Fruit fly (Drosophila melanogaster) whole organism, embryonic: ENCODE data around the gene Cyt-c1L.
A peak's percentile ranks its signal among the peaks of the same experiment; 100 is the strongest.

Experiments used
- Awh ChIP-seq: fragments of 200-800 bp; sonication (Bioruptor generic); IDR thresholded peaks from 2 replicates; pipeline ENCODE4, ENCODE4 v1.3.6; 2022; ENCODE audit warnings: missing biosample characterization, missing genetic modification characterization
- Bgb ChIP-seq: fragments of 200-800 bp; sonication (Bioruptor generic); IDR thresholded peaks from 2 replicates; pipeline ENCODE4 v1.3.6; 2022; ENCODE audit warnings: missing biosample characterization, missing genetic modification characterization; ENCODE audit not compliant: partially characterized antibody
- CG11504 ChIP-seq: fragments of 200-800 bp; sonication (Bioruptor generic); optimal IDR thresholded peaks from 3 replicates; lab custom pipeline; 2019; ENCODE audit warnings: missing biosample characterization, mild to moderate bottlenecking, missing genetic modification characterization, moderate library complexity
- CG1603 ChIP-seq: fragments of 200-800 bp; sonication (Bioruptor generic); optimal IDR thresholded peaks from 2 replicates; lab custom pipeline; 2019; ENCODE audit warnings: missing biosample characterization, mild to moderate bottlenecking, missing genetic modification characterization, moderate library complexity
- CG18011 ChIP-seq: fragments of 200-800 bp; sonication (Bioruptor generic); optimal IDR thresholded peaks from 2 replicates; lab custom pipeline; 2017; ENCODE audit warnings: missing biosample characterization, missing genetic modification characterization, mild to moderate bottlenecking, moderate library complexity, missing genotype
- CG18619 ChIP-seq: fragments of 200-800 bp; sonication (Bioruptor generic); optimal IDR thresholded peaks from 3 replicates; lab custom pipeline; 2017; ENCODE audit warnings: missing biosample characterization, mild to moderate bottlenecking, missing genetic modification characterization
- CG32772 ChIP-seq: fragments of 200-800 bp; sonication (Bioruptor generic); IDR thresholded peaks from 2 replicates; pipeline ENCODE4 v1.3.6; 2022; ENCODE audit warnings: missing biosample characterization, missing genetic modification characterization
- CG34224 ChIP-seq: fragments of 200-800 bp; sonication (Bioruptor generic); IDR thresholded peaks from 3 replicates; pipeline ENCODE4 v1.3.6; 2022; ENCODE audit warnings: missing biosample characterization, missing genetic modification characterization; ENCODE audit not compliant: partially characterized antibody
- CG4328 ChIP-seq: fragments of 200-800 bp; sonication (Bioruptor generic); optimal IDR thresholded peaks from 3 replicates; lab custom pipeline; 2017; ENCODE audit warnings: missing biosample characterization, missing genetic modification reagents, missing genetic modification characterization
- CG6254 ChIP-seq: fragments of 200-800 bp; sonication (Bioruptor generic); optimal IDR thresholded peaks from 3 replicates; lab custom pipeline; 2017; ENCODE audit warnings: mild to moderate bottlenecking, missing biosample characterization, missing genetic modification reagents, missing genetic modification characterization
- CG6689 ChIP-seq: fragments of 200-800 bp; sonication (Bioruptor generic); IDR thresholded peaks from 2 replicates; pipeline ENCODE4 v1.3.6; 2022; ENCODE audit warnings: missing biosample characterization, missing genetic modification characterization
- CG6791 ChIP-seq: fragments of 200-800 bp; sonication (Bioruptor generic); IDR thresholded peaks from 3 replicates; pipeline ENCODE4 v1.3.6; 2022; ENCODE audit warnings: missing biosample characterization, missing genetic modification characterization; ENCODE audit not compliant: partially characterized antibody
- CG7357 ChIP-seq: fragments of 200-800 bp; sonication (Bioruptor generic); IDR thresholded peaks from 3 replicates; pipeline ENCODE4 v1.3.6; 2022; ENCODE audit warnings: missing biosample characterization, missing genetic modification characterization
- CrebB ChIP-seq: fragments of 200-800 bp; sonication (Bioruptor generic); optimal IDR thresholded peaks from 3 replicates; lab custom pipeline; 2018; ENCODE audit warnings: missing biosample characterization, mild to moderate bottlenecking, missing genetic modification characterization
- Dad ChIP-seq: fragments of 200-800 bp; sonication (Bioruptor generic); optimal IDR thresholded peaks from 3 replicates; lab custom pipeline; 2016; ENCODE audit warnings: missing biosample characterization, missing genetic modification characterization
- Hmr ChIP-seq: fragments of 200-800 bp; sonication (Bioruptor generic); optimal IDR thresholded peaks from 3 replicates; lab custom pipeline; 2017; ENCODE audit warnings: mild to moderate bottlenecking, missing biosample characterization, missing genetic modification reagents, missing genetic modification characterization
- Lpt ChIP-seq: fragments of >200 bp; optimal IDR thresholded peaks from 2 replicates; lab custom pipeline; 2018; ENCODE audit warnings: missing biosample characterization, missing genetic modification characterization
- MESR4 ChIP-seq: fragments of 200-800 bp; sonication (Bioruptor generic); optimal IDR thresholded peaks from 2 replicates; lab custom pipeline; 2018; ENCODE audit warnings: missing biosample characterization, mild to moderate bottlenecking, missing genetic modification characterization, moderate library complexity
- MTF-1 ChIP-seq: fragments of 200-800 bp; sonication (Bioruptor generic); optimal IDR thresholded peaks from 2 replicates; lab custom pipeline; 2018; ENCODE audit warnings: missing biosample characterization, mild to moderate bottlenecking, missing genetic modification characterization, borderline replicate concordance
- Mad ChIP-seq: fragments of 200-800 bp; sonication (Bioruptor generic); optimal IDR thresholded peaks from 2 replicates; lab custom pipeline; 2016; ENCODE audit warnings: missing biosample characterization, missing genetic modification characterization
- NFAT ChIP-seq: fragments of 200-800 bp; sonication (Bioruptor generic); IDR thresholded peaks from 2 replicates; pipeline ENCODE4 v1.3.6; 2022; ENCODE audit warnings: missing biosample characterization, missing genetic modification characterization
- Oli ChIP-seq: fragments of 200-800 bp; sonication (Bioruptor generic); optimal IDR thresholded peaks from 2 replicates; lab custom pipeline; 2018; ENCODE audit warnings: missing biosample characterization, mild to moderate bottlenecking, missing genetic modification characterization, moderate library complexity
- Xrp1 ChIP-seq: fragments of 200-800 bp; sonication (Bioruptor generic); IDR thresholded peaks from 2 replicates; pipeline ENCODE4 v1.3.6; 2022; ENCODE audit warnings: missing biosample characterization, missing genetic modification characterization
- abd-A ChIP-seq: fragments of 200-800 bp; sonication (Bioruptor generic); optimal IDR thresholded peaks from 3 replicates; lab custom pipeline; 2019; ENCODE audit warnings: missing biosample characterization, mild to moderate bottlenecking, missing genetic modification characterization, moderate library complexity
- amos ChIP-seq: fragments of 200-800 bp; sonication (Bioruptor generic); IDR thresholded peaks from 2 replicates; pipeline ENCODE4 v1.3.6; 2022; ENCODE audit warnings: missing biosample characterization, missing genetic modification characterization; ENCODE audit not compliant: partially characterized antibody
- bigmax ChIP-seq: fragments of 200-800 bp; sonication (Bioruptor generic); optimal IDR thresholded peaks from 2 replicates; lab custom pipeline; 2018; ENCODE audit warnings: missing biosample characterization, mild to moderate bottlenecking, missing genetic modification characterization
- br ChIP-seq: fragments of >200 bp; optimal IDR thresholded peaks from 2 replicates; lab custom pipeline; 2017
- bsh ChIP-seq, 2 experiments: fragments of 200-800 bp; sonication (Bioruptor generic); optimal IDR thresholded peaks; 2 replicates each; lab custom pipeline; 2017 to 2018; ENCODE audit warnings: mild to moderate bottlenecking in 2 of 2, missing biosample characterization in 2 of 2, missing genetic modification characterization in 2 of 2, moderate library complexity in 1 of 2
- chif ChIP-seq, 2 experiments: fragments of 200-800 bp; sonication (Bioruptor generic); optimal IDR thresholded peaks; 3 replicates each; lab custom pipeline; 2016; ENCODE audit warnings: missing biosample characterization in 2 of 2, missing genetic modification characterization in 2 of 2
- ci ChIP-seq: fragments of 200-800 bp; sonication (Bioruptor generic); IDR thresholded peaks from 3 replicates; pipeline ENCODE4 v1.3.6; 2022; ENCODE audit warnings: missing biosample characterization, missing genetic modification characterization
- dan ChIP-seq: fragments of 200-800 bp; sonication (Bioruptor generic); IDR thresholded peaks from 2 replicates; pipeline ENCODE4 v1.3.6; 2022; ENCODE audit warnings: missing biosample characterization, missing genetic modification characterization
- dpn ChIP-seq, 2 experiments: fragments of 200-800 bp; sonication (Bioruptor generic); optimal IDR thresholded peaks; 3 replicates each; lab custom pipeline; 2016; ENCODE audit warnings: missing biosample characterization in 2 of 2, missing genetic modification characterization in 2 of 2
- dysf ChIP-seq: fragments of 200-800 bp; sonication (Bioruptor generic); IDR thresholded peaks from 3 replicates; pipeline ENCODE4 v1.3.6; 2022; ENCODE audit warnings: missing biosample characterization, missing genetic modification characterization
- esg ChIP-seq: fragments of 200-800 bp; sonication (Bioruptor generic); conservative IDR thresholded peaks from 2 replicates; pipeline ENCODE4 v1.3.6; 2022; ENCODE audit warnings: missing biosample characterization, missing genetic modification characterization
- fd102C ChIP-seq: fragments of 200-800 bp; sonication (Bioruptor generic); optimal IDR thresholded peaks from 2 replicates; lab custom pipeline; 2018; ENCODE audit warnings: missing biosample characterization, mild to moderate bottlenecking, missing genetic modification characterization, moderate library complexity
- gt ChIP-seq: fragments of 200-800 bp; sonication (Bioruptor generic); IDR thresholded peaks from 2 replicates; pipeline ENCODE4 v1.3.6; 2022; ENCODE audit warnings: missing biosample characterization, missing genetic modification characterization
- klu ChIP-seq: fragments of 200-800 bp; sonication (Bioruptor generic); IDR thresholded peaks from 2 replicates; pipeline ENCODE4 v1.3.6; 2022; ENCODE audit warnings: missing biosample characterization, missing genetic modification characterization
- lbe ChIP-seq: fragments of 200-800 bp; sonication (Bioruptor generic); optimal IDR thresholded peaks from 2 replicates; lab custom pipeline; 2016; ENCODE audit warnings: missing biosample characterization, mild to moderate bottlenecking, missing genetic modification characterization
- nerfin-1 ChIP-seq: fragments of 200-800 bp; sonication (Bioruptor generic); optimal IDR thresholded peaks from 3 replicates; lab custom pipeline; 2019; ENCODE audit warnings: missing biosample characterization, mild to moderate bottlenecking, missing genetic modification characterization, moderate library complexity
- peb ChIP-seq: fragments of 200-800 bp; sonication (Bioruptor generic); IDR thresholded peaks from 2 replicates; pipeline ENCODE4 v1.3.6; 2022; ENCODE audit warnings: missing biosample characterization, missing genetic modification characterization
- salm ChIP-seq: fragments of 200-800 bp; sonication (Bioruptor generic); optimal IDR thresholded peaks from 2 replicates; lab custom pipeline; 2018; ENCODE audit warnings: missing biosample characterization, mild to moderate bottlenecking, missing genetic modification characterization
- sc ChIP-seq, 3 experiments: fragments of >200 bp in 2 of 3; fragments of 200-800 bp in 1 of 3; sonication (Bioruptor generic) in 1 of 3; optimal IDR thresholded peaks; 2 replicates in 2 of 3; 3 replicates in 1 of 3; lab custom pipeline; 2017; ENCODE audit warnings: mild to moderate bottlenecking in 1 of 3, missing biosample characterization in 1 of 3, missing genetic modification characterization in 1 of 3, missing genetic modification reagents in 1 of 3
- seq ChIP-seq: fragments of 200-800 bp; sonication (Bioruptor generic); IDR thresholded peaks from 2 replicates; pipeline ENCODE4 v1.3.6; 2022; ENCODE audit warnings: missing biosample characterization, missing genetic modification characterization
- tll ChIP-seq, 2 experiments: fragments of 200-800 bp in 1 of 2; fragments of >200 bp in 1 of 2; sonication (Bioruptor generic) in 1 of 2; optimal IDR thresholded peaks; 2 replicates each; lab custom pipeline; 2017 to 2019; ENCODE audit warnings: missing biosample characterization in 2 of 2, missing genetic modification characterization in 2 of 2, mild to moderate bottlenecking in 1 of 2, moderate library complexity in 1 of 2
- trem ChIP-seq: fragments of 200-800 bp; optimal IDR thresholded peaks from 3 replicates; lab custom pipeline; 2019; ENCODE audit warnings: missing biosample characterization, mild to moderate bottlenecking, missing genetic modification characterization, moderate library complexity
- tup ChIP-seq: fragments of 200-800 bp; sonication (Bioruptor generic); optimal IDR thresholded peaks from 2 replicates; lab custom pipeline; 2016; ENCODE audit warnings: missing biosample characterization, mild to moderate bottlenecking, missing genetic modification characterization, moderate library complexity

Cyt-c1L gene

DNA sequence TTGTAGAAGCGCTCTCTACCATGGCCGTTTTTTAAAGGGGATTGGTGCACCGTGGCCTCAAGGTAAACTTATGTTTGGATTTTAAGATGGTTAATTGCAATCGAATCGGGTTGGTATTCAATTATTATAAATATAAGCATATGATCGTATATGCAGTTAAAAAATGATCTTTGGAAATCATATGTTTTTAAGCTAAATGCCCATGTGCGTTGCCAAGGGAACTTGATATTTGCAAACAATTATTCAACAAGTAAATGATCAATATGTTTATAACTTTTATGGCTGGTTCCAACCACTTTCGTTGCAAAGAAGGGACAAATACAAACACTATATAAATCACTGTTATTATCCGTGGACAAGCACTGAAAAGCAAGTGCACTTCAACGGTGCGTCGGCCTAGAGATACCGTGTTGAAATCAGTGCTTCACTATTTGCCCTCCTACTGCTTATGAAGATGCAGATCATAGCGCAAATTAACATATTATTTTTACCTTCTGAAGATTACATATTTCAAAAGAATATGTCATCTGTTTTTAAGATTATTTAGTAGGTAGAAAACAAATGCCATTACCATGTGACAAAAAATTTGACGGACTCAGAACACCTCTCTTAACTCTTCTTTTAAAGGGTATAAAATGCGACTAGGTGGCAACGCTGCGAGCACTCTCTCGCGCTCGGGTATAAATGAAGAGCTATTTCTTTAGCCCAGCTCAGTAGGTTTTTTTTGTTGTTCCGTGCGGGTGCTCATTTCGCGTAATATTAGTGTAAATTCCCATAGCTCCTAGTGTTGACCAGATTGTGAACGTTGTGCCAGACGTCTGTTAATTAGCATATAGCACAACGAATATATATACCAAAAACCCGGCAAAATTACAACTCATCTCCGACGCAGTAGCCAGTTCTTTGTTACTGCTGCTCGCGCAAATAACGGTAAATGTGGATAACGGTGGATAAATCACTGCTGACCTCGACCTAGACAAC is 46.2 kb downstream of the Cyt-c1L start, which contains the start of gene rdog (continued):
- TF ChIP-seq bigmax (no peak), MTF-1 (GFP tag; lab: Kevin White, UChicago) (no peak), CG6791 (GFP tag; lab: Robert Waterston, UW) (peak; percentile 46; the same call in 1 of the 3 replicates), fd102C (GFP tag; lab: Kevin White, UChicago) (peak; percentile 20), peb (no peak), CG18619 (GFP tag; lab: Kevin White, UChicago) (peak; percentile 73), trem (peak; percentile 84), Oli (tag; lab: Kevin White, UChicago) (peak; percentile 83), CG11504 (tag; lab: Kevin White, UChicago) (peak; percentile 75), seq (peak; percentile 45), CG18011 (GFP tag; lab: Kevin White, UChicago) (peak; percentile 1), bsh (GFP tag; optimal IDR thresholded peaks at IDR 0.05; lab: Kevin White, UChicago) (peak; percentile 35 to 77), gt (GFP tag; lab: Robert Waterston, UW) (no peak), nerfin-1 (tag; lab: Kevin White, UChicago) (peak; percentile 71), esg (GFP tag; lab: Robert Waterston, UW) (peak; percentile 43; the same call in 1 of the 2 replicates), amos (GFP tag; lab: Robert Waterston, UW) (peak; percentile 43; the same call in 1 of the 2 replicates), CG4328 (GFP tag; lab: Kevin White, UChicago) (peak; percentile 24), dpn (GFP tag; optimal IDR thresholded peaks at IDR 0.05; lab: Kevin White, UChicago) (peak; percentile 86 to 88), salm (tag; lab: Kevin White, UChicago) (peak; percentile 59), ci (0 out of 3 replicates have a peak, but pooled peaks have one; percentile 6), Xrp1 (GFP tag; lab: Robert Waterston, UW) (no peak), MESR4 (peak; percentile 3), Hmr (peak; percentile 75), tll (GFP tag; optimal IDR thresholded peaks at IDR 0.05; lab: Kevin White, UChicago) (peak in 1 of 2 experiments; percentile 96), sc (optimal IDR thresholded peaks at IDR 0.05; lab: Kevin White, UChicago) (no peak), sc (GFP tag; optimal IDR thresholded peaks at IDR 0.05; lab: Kevin White, UChicago) (peak; percentile 62), klu (GFP tag; lab: Robert Waterston, UW) (peak; percentile 68; the same call in 1 of the 2 replicates), CG34224 (GFP tag; lab: Robert Waterston, UW) (peak; percentile 42; the same call in 1 of the 3 replicates), tup (GFP tag; lab: Kevin White, UChicago) (peak; percentile 4), Dad (GFP tag; lab: Kevin White, UChicago) (peak; percentile 41), dan (GFP tag; lab: Robert Waterston, UW) (no peak), CrebB (tag; lab: Kevin White, UChicago) (peak; percentile 68), br (lab: Kevin White, UChicago) (no peak), CG1603 (tag; lab: Kevin White, UChicago) (peak; percentile 77), CG6254 (peak; percentile 41), dysf (GFP tag; lab: Robert Waterston, UW) (peak; percentile 77), lbe (GFP tag; lab: Kevin White, UChicago) (peak; percentile 49), NFAT (GFP tag; lab: Robert Waterston, UW) (peak; percentile 40; the same call in 1 of the 2 replicates), abd-A (tag; lab: Kevin White, UChicago) (peak; percentile 64), CG7357 (GFP tag; lab: Robert Waterston, UW) (peak; percentile 56; the same call in 2 of the 3 replicates), Awh (GFP tag; lab: Robert Waterston, UW) (no peak), Mad (peak; percentile 76), Bgb (GFP tag; lab: Robert Waterston, UW) (peak; percentile 12; the same call in 1 of the 2 replicates), chif (GFP tag; optimal IDR thresholded peaks at IDR 0.05; lab: Kevin White, UChicago) (peak; percentile 84 to 90), CG6689 (GFP tag; lab: Robert Waterston, UW) (peak; percentile 47), Lpt (GFP tag; lab: Kevin White, UChicago) (no peak), CG32772 (GFP tag; lab: Robert Waterston, UW) (no peak)
